Worm (Caenorhabditis elegans) whole organism, L3 larva: Measurements from ENCODE around the gene F34H10.1.

Experiments
- ZK546.5 ChIP-seq: sonication (generic microtip); optimal IDR thresholded peaks from 2 replicates; lab custom pipeline; 2017; ENCODE audit warnings: missing biosample characterization, missing genetic modification characterization
- ama-1 ChIP-seq: fragments of 150-350 bp; optimal IDR thresholded peaks from 2 replicates; lab custom pipeline; 2018

DNA sequence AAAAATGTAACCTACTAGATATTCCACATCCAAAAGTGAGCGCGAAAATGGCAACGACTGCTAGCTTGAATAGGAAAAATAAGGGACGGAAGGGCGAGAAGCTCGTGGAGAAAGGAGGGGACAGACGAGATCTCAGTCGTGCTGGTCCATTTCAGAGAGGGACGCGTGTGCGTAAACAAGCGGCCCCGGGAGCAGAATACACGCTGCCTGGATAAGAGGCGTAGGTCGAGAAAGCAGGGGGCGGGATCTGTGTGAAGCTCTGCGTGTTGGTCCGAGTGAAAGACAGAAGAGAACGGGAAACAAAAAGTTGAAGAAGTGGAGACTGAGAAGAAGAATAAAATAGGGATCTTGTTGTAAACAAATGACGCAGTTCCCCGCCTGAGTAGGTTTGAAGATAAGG, 42.6 kb downstream of the F34H10.1 start, which contains the start of gene T14B1.1:
- TF ChIP-seq ZK546.5 (tag; lab: Kevin White, UChicago) = no peak
- no peak for TF ChIP-seq ama-1 (lab: Kevin White, UChicago)
